Worm (Caenorhabditis elegans): Measurements from ENCODE around the gene gnrr-3.

DNA sequence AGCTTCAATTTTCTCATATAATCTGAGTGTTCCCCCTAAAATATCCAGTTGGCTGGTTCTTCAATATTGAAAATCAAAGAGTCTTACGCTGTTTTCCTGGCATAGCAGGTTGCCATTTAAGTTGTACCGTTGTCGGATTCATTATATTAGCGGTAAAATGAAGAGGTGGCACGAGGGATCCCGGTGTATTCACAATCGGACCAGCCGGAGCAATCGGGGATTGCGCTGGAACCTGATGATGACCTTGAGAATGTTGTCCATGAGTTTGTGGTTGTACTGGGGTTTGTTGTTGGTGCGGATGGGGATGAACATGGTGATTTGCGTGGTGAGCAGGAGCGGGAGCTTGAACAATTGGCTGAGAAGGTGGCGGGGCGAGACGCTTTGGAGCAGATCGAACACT is 4.8 kb upstream of the gnrr-3 start:
- TF ChIP-seq ces-1 (GFP tag; optimal IDR thresholded peaks at IDR 0.05) (no peak), nhr-11 (tag; optimal IDR thresholded peaks at IDR 0.05) (no peak), egl-27 (tag; optimal IDR thresholded peaks at IDR 0.05) (no peak), mdl-1 (tag; optimal IDR thresholded peaks at IDR 0.05) (no peak), zfp-3 (GFP tag; conservative IDR thresholded peaks at IDR 0.05) (no peak), unc-130 (GFP tag; optimal IDR thresholded peaks at IDR 0.05) (no peak), T26A8.4 (GFP tag; IDR thresholded peaks at IDR 0.05) (no peak)

Data from whole organism, L4 larva.